Worm (Caenorhabditis elegans): ENCODE results near the gene srh-258.

srh-258 gene

ce11 chrV:15444188-15444587 lies 39.2 kb downstream of the srh-258 start, which contains the start of gene T26H5.11:
Gene T26H5.11 (minus strand): TSS chrV:15444288.
- no peak for TF ChIP-seq nhr-11 (tag; optimal IDR thresholded peaks at IDR 0.05)
- TF ChIP-seq elt-3 (tag; optimal IDR thresholded peaks at IDR 0.05): no peak
- no peak for TF ChIP-seq blmp-1 (tag; optimal IDR thresholded peaks at IDR 0.05; ENCODE audit: insufficient read depth)
- no peak for TF ChIP-seq nhr-237 (tag; optimal IDR thresholded peaks at IDR 0.05)
- no peak for TF ChIP-seq nhr-6 (tag; optimal IDR thresholded peaks at IDR 0.05)
- no peak for TF ChIP-seq aly-2 (tag; optimal IDR thresholded peaks at IDR 0.05)
- TF ChIP-seq dmd-4 (tag; optimal IDR thresholded peaks at IDR 0.05): no peak
- no peak for TF ChIP-seq peb-1 (tag; optimal IDR thresholded peaks at IDR 0.05)

ce11 chrV:15444615-15445014 lies 39.7 kb downstream of the srh-258 start, which contains the start of gene T26H5.9:
Gene T26H5.9 (plus strand): TSS chrV:15444916.
- TF ChIP-seq fos-1 (tag; optimal IDR thresholded peaks at IDR 0.05) (peak; percentile 29), egl-27 (tag; optimal IDR thresholded peaks at IDR 0.05) (no peak)

- no peak for TF ChIP-seq zag-1 (tag; optimal IDR thresholded peaks at IDR 0.05)
- no peak for TF ChIP-seq unc-55 (GFP tag; optimal IDR thresholded peaks at IDR 0.05)
- TF ChIP-seq nhr-21 (tag; optimal IDR thresholded peaks at IDR 0.05): no peak
- TF ChIP-seq ztf-4 (tag; optimal IDR thresholded peaks at IDR 0.05): no peak
These were observed 40.5 kb downstream of the srh-258 start, which contains the start of gene srh-239 for ce11 chrV:15445437-15445836. Gene srh-239 (plus strand): TSS chrV:15445737.

ce11 chrV:15448408-15448807 lies 43.4 kb downstream of the srh-258 start, which contains the start of gene T26H5.4:
Gene T26H5.4 (minus strand): TSS chrV:15448701.
- TF ChIP-seq F13H6.1 (tag; optimal IDR thresholded peaks at IDR 0.05) (no peak), fos-1 (tag; optimal IDR thresholded peaks at IDR 0.05) (peak; percentile 39), skn-1 (tag; optimal IDR thresholded peaks at IDR 0.05) (no peak)

- TF ChIP-seq nhr-21 (tag; optimal IDR thresholded peaks at IDR 0.05) (no peak), alr-1 (tag; optimal IDR thresholded peaks at IDR 0.05) (no peak), C34F6.9 (tag; optimal IDR thresholded peaks at IDR 0.05) (no peak), ztf-1 (GFP tag; conservative IDR thresholded peaks at IDR 0.05) (no peak), ceh-82 (tag; optimal IDR thresholded peaks at IDR 0.05) (no peak), nhr-12 (tag; optimal IDR thresholded peaks at IDR 0.05) (no peak), lsy-2 (tag; optimal IDR thresholded peaks at IDR 0.05) (no peak)
These were observed 43.9 kb downstream of the srh-258 start, which contains the start of gene T26H5.14 for ce11 chrV:15448865-15449264. Gene T26H5.14 (plus strand): TSS chrV:15449165.

- TF ChIP-seq fos-1 (tag; optimal IDR thresholded peaks at IDR 0.05) (no peak), nhr-10 (tag; optimal IDR thresholded peaks at IDR 0.05) (no peak), peb-1 (tag; optimal IDR thresholded peaks at IDR 0.05) (no peak), lsy-2 (tag; optimal IDR thresholded peaks at IDR 0.05) (no peak), nhr-6 (tag; optimal IDR thresholded peaks at IDR 0.05) (no peak), sem-4 (tag; optimal IDR thresholded peaks at IDR 0.05) (no peak)
These were observed 46.5 kb downstream of the srh-258 start, which contains the start of gene srw-33 for ce11 chrV:15451421-15451820. Gene srw-33 (minus strand): TSS chrV:15451521.

- TF ChIP-seq blmp-1 (tag; optimal IDR thresholded peaks at IDR 0.05; ENCODE audit: insufficient read depth) (no peak), nhr-237 (tag; optimal IDR thresholded peaks at IDR 0.05) (no peak), elt-1 (tag; optimal IDR thresholded peaks at IDR 0.05) (no peak), nhr-23 (tag; optimal IDR thresholded peaks at IDR 0.05) (no peak), sma-9 (GFP tag; optimal IDR thresholded peaks at IDR 0.05) (no peak), sma-9 (tag; optimal IDR thresholded peaks at IDR 0.05) (no peak), unc-39 (tag; optimal IDR thresholded peaks at IDR 0.05) (no peak), alr-1 (tag; optimal IDR thresholded peaks at IDR 0.05) (no peak), sma-3 (GFP tag; optimal IDR thresholded peaks at IDR 0.05) (no peak), lin-39 (tag; optimal IDR thresholded peaks at IDR 0.05) (no peak), nhr-12 (tag; optimal IDR thresholded peaks at IDR 0.05) (no peak), unc-62 (GFP tag; optimal IDR thresholded peaks at IDR 0.05) (no peak), snpc-4 (tag; optimal IDR thresholded peaks at IDR 0.05) (no peak), nhr-6 (tag; optimal IDR thresholded peaks at IDR 0.05) (no peak)
These were observed 49.4 kb downstream of the srh-258 start for ce11 chrV:15454322-15454721.

All from whole organism, L2 larva.